Worm (Caenorhabditis elegans): ENCODE measurements around the gene sqv-3.

DNA sequence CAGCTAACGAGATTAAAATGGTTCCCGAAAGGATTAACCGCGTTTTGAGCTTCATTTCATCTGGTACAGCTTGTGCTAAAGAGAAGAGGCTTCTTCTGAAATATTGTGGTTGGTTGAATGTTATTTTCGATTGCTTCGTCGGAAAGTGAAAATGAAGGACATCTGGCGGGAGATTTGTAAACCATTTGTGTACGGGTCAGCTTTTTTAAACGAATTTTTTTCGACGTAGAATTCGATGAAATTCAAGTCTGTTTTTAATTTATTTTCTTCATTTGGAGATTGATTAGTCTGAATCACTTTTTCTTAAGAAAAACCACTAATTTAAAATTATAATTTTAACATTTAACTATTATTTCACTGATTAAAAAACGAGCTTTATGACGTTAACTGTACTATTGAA is at the start of gene sqv-3:
- no peak for TF ChIP-seq mab-5 (tag; optimal IDR thresholded peaks at IDR 0.05)
- no peak for TF ChIP-seq snpc-4 (tag; optimal IDR thresholded peaks at IDR 0.05)
- no peak for TF ChIP-seq lin-39 (tag; optimal IDR thresholded peaks at IDR 0.05)
